Worm (Caenorhabditis elegans): ENCODE data around the gene R09F10.1.

- TF ChIP-seq klf-2 (GFP tag; conservative IDR thresholded peaks at IDR 0.05), result no peak
- no peak for TF ChIP-seq T22C8.4 (GFP tag; IDR thresholded peaks at IDR 0.05)
- no peak for TF ChIP-seq flt-1 (GFP tag; IDR thresholded peaks at IDR 0.05)
- no peak for TF ChIP-seq ztf-23 (GFP tag; IDR thresholded peaks at IDR 0.05)
- no peak for TF ChIP-seq cog-1 (tag; optimal IDR thresholded peaks at IDR 0.05)
- no peak for TF ChIP-seq tab-1 (GFP tag; IDR thresholded peaks at IDR 0.05)
- TF ChIP-seq med-1 (GFP tag; optimal IDR thresholded peaks at IDR 0.05; ENCODE audit: insufficient read depth), result no peak
- TF ChIP-seq ref-1 (GFP tag; conservative IDR thresholded peaks at IDR 0.05), result no peak
- no peak for TF ChIP-seq ztf-29 (GFP tag; IDR thresholded peaks at IDR 0.05)
Observed at ce11 chrX:8284003-8284402, 39.4 kb upstream of the R09F10.1 start.

Measured in whole organism, midembryonic.